Worm (Caenorhabditis elegans) whole organism, L4/young adult: ENCODE results near the gene glb-17.

Source experiments
- W03F9.2 ChIP-seq: fragments of 150-350 bp; optimal IDR thresholded peaks from 2 replicates; lab custom pipeline; 2014; ENCODE audit warnings: missing biosample characterization, missing genetic modification characterization
- him-1 ChIP-seq: sonication (generic microtip); optimal IDR thresholded peaks from 2 replicates; lab custom pipeline; 2016; ENCODE audit warnings: missing genotype, missing genetic modification reagents, missing genetic modification characterization, missing compliant biosample characterization

DNA sequence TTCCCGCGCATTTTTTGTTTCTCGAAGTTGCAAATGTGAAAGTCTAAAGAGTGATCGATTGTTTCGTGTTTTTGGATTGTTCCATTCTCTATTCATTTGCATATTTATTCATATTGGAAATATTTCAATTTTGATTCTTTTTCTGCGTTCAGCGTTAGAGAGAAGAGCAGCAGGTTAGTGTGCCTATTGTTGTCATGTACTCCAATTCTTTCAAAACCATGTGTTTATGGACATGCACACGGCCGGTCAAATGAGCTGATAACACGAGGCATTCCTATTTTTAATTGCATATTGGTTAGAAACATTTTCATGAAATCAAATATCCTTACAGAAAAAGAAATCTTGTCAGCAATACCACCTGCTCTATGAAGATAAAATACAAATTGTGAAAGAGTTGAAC, 45.2 kb downstream of the glb-17 start:
- TF ChIP-seq him-1 (tag; lab: Kevin White, UChicago) (no peak), W03F9.2 (tag; lab: Kevin White, UChicago) (no peak)
